Worm (Caenorhabditis elegans) whole organism, L2 larva: ENCODE data around the gene F25H9.2.

ENCODE experiments used
- C34F6.9 ChIP-seq: fragments of 150-350 bp; optimal IDR thresholded peaks from 2 replicates; lab custom pipeline; 2014; ENCODE audit warnings: missing biosample characterization, missing genetic modification characterization
- F13H6.1 ChIP-seq: sonication (generic microtip); optimal IDR thresholded peaks from 2 replicates; lab custom pipeline; 2016; ENCODE audit warnings: missing genetic modification characterization, missing compliant biosample characterization
- Y55F3AM.14 ChIP-seq: fragments of 200-800 bp; sonication (Bioruptor generic); optimal IDR thresholded peaks from 2 replicates; lab custom pipeline; 2018; ENCODE audit warnings: mild to moderate bottlenecking, missing genetic modification characterization, missing compliant biosample characterization
- alr-1 ChIP-seq: fragments of 150-350 bp; optimal IDR thresholded peaks from 2 replicates; lab custom pipeline; 2014; ENCODE audit warnings: missing biosample characterization, missing genetic modification characterization
- aly-2 ChIP-seq: fragments of 150-350 bp; optimal IDR thresholded peaks from 2 replicates; lab custom pipeline; 2014; ENCODE audit warnings: missing biosample characterization, missing genetic modification characterization
- ama-1 ChIP-seq: fragments of 150-350 bp; optimal IDR thresholded peaks from 2 replicates; lab custom pipeline; 2018; ENCODE audit warnings: inconsistent platforms
- blmp-1 ChIP-seq: sonication (generic microtip); optimal IDR thresholded peaks from 2 replicates; lab custom pipeline; 2017; ENCODE audit warnings: missing genetic modification characterization, mild to moderate bottlenecking, missing compliant biosample characterization, antibody characterized with exemption, moderate library complexity; ENCODE audit not compliant: insufficient read depth
- ceh-16 ChIP-seq: fragments of 150-350 bp; optimal IDR thresholded peaks from 2 replicates; lab custom pipeline; 2014; ENCODE audit warnings: missing biosample characterization, missing genetic modification characterization
- ceh-82 ChIP-seq: fragments of 150-350 bp; optimal IDR thresholded peaks from 2 replicates; lab custom pipeline; 2014; ENCODE audit warnings: missing biosample characterization, missing genetic modification characterization
- crh-2 ChIP-seq: sonication (generic microtip); optimal IDR thresholded peaks from 2 replicates; lab custom pipeline; 2017; ENCODE audit warnings: missing biosample characterization, missing genetic modification characterization
- egl-27 ChIP-seq: sonication (generic microtip); optimal IDR thresholded peaks from 3 replicates; lab custom pipeline; 2017; ENCODE audit warnings: missing biosample characterization, missing genetic modification reagents, missing genetic modification characterization
- elt-1 ChIP-seq: fragments of 150-350 bp; optimal IDR thresholded peaks from 2 replicates; lab custom pipeline; 2014; ENCODE audit warnings: missing biosample characterization, missing genetic modification characterization
- elt-3 ChIP-seq: sonication (generic microtip); optimal IDR thresholded peaks from 2 replicates; lab custom pipeline; 2017; ENCODE audit warnings: missing biosample characterization, missing genetic modification characterization
- fos-1 ChIP-seq: fragments of 150-350 bp; optimal IDR thresholded peaks from 2 replicates; lab custom pipeline; 2014; ENCODE audit warnings: missing biosample characterization, missing genetic modification characterization
- gmeb-1 ChIP-seq: fragments of 150-350 bp; optimal IDR thresholded peaks from 2 replicates; lab custom pipeline; 2014; ENCODE audit warnings: missing biosample characterization, missing genetic modification characterization
- lin-11 ChIP-seq: fragments of 150-350 bp; sonication (generic microtip); optimal IDR thresholded peaks from 2 replicates; lab custom pipeline; 2014; ENCODE audit warnings: missing biosample characterization, missing genetic modification characterization, inconsistent platforms, mixed read lengths
- lin-13 ChIP-seq: fragments of 150-350 bp; optimal IDR thresholded peaks from 2 replicates; lab custom pipeline; 2014; ENCODE audit warnings: missing biosample characterization, missing genetic modification reagents, missing genetic modification characterization
- lsy-2 ChIP-seq, 2 experiments: fragments of 150-350 bp in 1 of 2; sonication (generic microtip) in 1 of 2; optimal IDR thresholded peaks; 2 replicates each; lab custom pipeline; 2014 to 2017; ENCODE audit warnings: missing biosample characterization in 2 of 2, missing genetic modification characterization in 2 of 2
- mab-5 ChIP-seq: fragments of 150-350 bp; optimal IDR thresholded peaks from 2 replicates; lab custom pipeline; 2014; ENCODE audit warnings: missing biosample characterization, missing genetic modification characterization
- mbf-1 ChIP-seq: sonication (generic microtip); optimal IDR thresholded peaks from 2 replicates; lab custom pipeline; 2017; ENCODE audit warnings: missing biosample characterization, missing genetic modification characterization
- mdl-1 ChIP-seq, 2 experiments: fragments of 150-350 bp in 1 of 2; sonication (generic microtip) in 1 of 2; optimal IDR thresholded peaks; 2 replicates each; lab custom pipeline; 2017; ENCODE audit warnings: missing biosample characterization in 2 of 2, missing genetic modification characterization in 2 of 2
- nhr-10 ChIP-seq: sonication (generic microtip); optimal IDR thresholded peaks from 2 replicates; lab custom pipeline; 2017; ENCODE audit warnings: missing biosample characterization, missing genetic modification characterization
- nhr-129 ChIP-seq: fragments of 150-350 bp; optimal IDR thresholded peaks from 2 replicates; lab custom pipeline; 2014; ENCODE audit warnings: missing biosample characterization, missing genetic modification characterization
- nhr-21 ChIP-seq: fragments of 150-350 bp; optimal IDR thresholded peaks from 2 replicates; lab custom pipeline; 2014; ENCODE audit warnings: missing biosample characterization, missing genetic modification characterization
- nhr-23 ChIP-seq: fragments of 150-350 bp; optimal IDR thresholded peaks from 2 replicates; lab custom pipeline; 2014; ENCODE audit warnings: missing biosample characterization, missing genetic modification reagents, missing genetic modification characterization
- nhr-237 ChIP-seq: fragments of 150-350 bp; optimal IDR thresholded peaks from 2 replicates; lab custom pipeline; 2014; ENCODE audit warnings: missing biosample characterization, missing genetic modification characterization
- nhr-25 ChIP-seq: fragments of 150-350 bp; sonication (generic microtip); optimal IDR thresholded peaks from 3 replicates; lab custom pipeline; 2014; ENCODE audit warnings: missing biosample characterization, missing genetic modification characterization
- nhr-6 ChIP-seq: fragments of 150-350 bp; optimal IDR thresholded peaks from 2 replicates; lab custom pipeline; 2014; ENCODE audit warnings: missing biosample characterization, missing genetic modification characterization
- nhr-77 ChIP-seq: fragments of 150-350 bp; optimal IDR thresholded peaks from 2 replicates; lab custom pipeline; 2014; ENCODE audit warnings: missing biosample characterization, missing genetic modification characterization
- peb-1 ChIP-seq: fragments of 150-350 bp; optimal IDR thresholded peaks from 2 replicates; lab custom pipeline; 2014; ENCODE audit warnings: missing biosample characterization, missing genetic modification characterization
- sem-4 ChIP-seq: fragments of 150-350 bp; optimal IDR thresholded peaks from 2 replicates; lab custom pipeline; 2014; ENCODE audit warnings: missing biosample characterization, missing genetic modification reagents, missing genetic modification characterization
- skn-1 ChIP-seq: sonication (generic microtip); optimal IDR thresholded peaks from 2 replicates; lab custom pipeline; 2017; ENCODE audit warnings: missing biosample characterization, missing genetic modification characterization
- sma-3 ChIP-seq: sonication (generic microtip); optimal IDR thresholded peaks from 2 replicates; lab custom pipeline; 2016; ENCODE audit warnings: missing genetic modification reagents, missing genetic modification characterization, missing compliant biosample characterization
- sma-9 ChIP-seq, 2 experiments: fragments of 150-350 bp in 1 of 2; sonication (generic microtip) in 1 of 2; optimal IDR thresholded peaks; 2 replicates each; lab custom pipeline; 2014 to 2016; ENCODE audit warnings: missing genetic modification characterization in 2 of 2, mild to moderate bottlenecking in 1 of 2, missing biosample characterization in 1 of 2, missing compliant biosample characterization in 1 of 2, missing genetic modification reagents in 1 of 2, moderate library complexity in 1 of 2
- snpc-4 ChIP-seq: fragments of 150-350 bp; optimal IDR thresholded peaks from 2 replicates; lab custom pipeline; 2014; ENCODE audit warnings: missing biosample characterization, missing genetic modification characterization
- unc-55 ChIP-seq: fragments of 150-350 bp; sonication (generic microtip); optimal IDR thresholded peaks from 3 replicates; lab custom pipeline; 2014; ENCODE audit warnings: missing biosample characterization, missing genetic modification reagents, missing genetic modification characterization
- unc-62 ChIP-seq: fragments of 150-350 bp; optimal IDR thresholded peaks from 2 replicates; lab custom pipeline; 2014; ENCODE audit warnings: missing biosample characterization, missing genetic modification reagents, missing genetic modification characterization
- zag-1 ChIP-seq: fragments of 150-350 bp; optimal IDR thresholded peaks from 2 replicates; lab custom pipeline; 2014; ENCODE audit warnings: missing biosample characterization, missing genetic modification characterization
- ztf-1 ChIP-seq: fragments of 200-800 bp; sonication (Bioruptor generic); conservative IDR thresholded peaks from 2 replicates; pipeline ENCODE4 v1.3.6; 2022; ENCODE audit warnings: missing genetic modification characterization, missing compliant biosample characterization
- ztf-11 ChIP-seq: sonication (generic microtip); optimal IDR thresholded peaks from 2 replicates; lab custom pipeline; 2017; ENCODE audit warnings: missing biosample characterization, missing genetic modification characterization
- ztf-4 ChIP-seq: fragments of 150-350 bp; optimal IDR thresholded peaks from 2 replicates; lab custom pipeline; 2014; ENCODE audit warnings: missing biosample characterization, missing genetic modification characterization

Gene F25H9.2

ce11 chrV:13484339-13484738 lies 26.5 kb downstream of the F25H9.2 start, which contains the start of gene T10G3.4:
T10G3.4 (minus strand) TSS chrV:13484439.
- no peak for TF ChIP-seq nhr-129
- no peak for TF ChIP-seq nhr-237 (tag; lab: Kevin White, UChicago)

ce11 chrV:13485732-13486131 lies 27.8 kb downstream of the F25H9.2 start:
- TF ChIP-seq skn-1: no peak
- no peak for TF ChIP-seq mdl-1 (tag; optimal IDR thresholded peaks at IDR 0.05; lab: Kevin White, UChicago)
- no peak for TF ChIP-seq nhr-6
- no peak for TF ChIP-seq ztf-11 (tag; lab: Kevin White, UChicago)
- TF ChIP-seq nhr-237 (tag; lab: Kevin White, UChicago): no peak
- no peak for TF ChIP-seq nhr-77 (tag; lab: Kevin White, UChicago)
- no peak for TF ChIP-seq C34F6.9 (tag; lab: Kevin White, UChicago)
- TF ChIP-seq aly-2: no peak
- TF ChIP-seq gmeb-1 (tag; lab: Kevin White, UChicago): no peak

- TF ChIP-seq gmeb-1 (tag; lab: Kevin White, UChicago) (no peak), elt-3 (no peak), F13H6.1 (tag; lab: Kevin White, UChicago) (no peak), ceh-82 (tag; lab: Kevin White, UChicago) (no peak), blmp-1 (tag; lab: Kevin White, UChicago) (peak; percentile 20), ztf-11 (tag; lab: Kevin White, UChicago) (no peak), unc-62 (GFP tag; lab: Kevin White, UChicago) (no peak), lsy-2 (tag; optimal IDR thresholded peaks at IDR 0.05; lab: Kevin White, UChicago) (no peak), snpc-4 (tag; lab: Kevin White, UChicago) (no peak), sma-9 (GFP tag; optimal IDR thresholded peaks at IDR 0.05; lab: Kevin White, UChicago) (peak; percentile 46), sma-9 (tag; optimal IDR thresholded peaks at IDR 0.05; lab: Kevin White, UChicago) (no peak), unc-55 (GFP tag; lab: Kevin White, UChicago) (no peak), nhr-237 (tag; lab: Kevin White, UChicago) (no peak), Y55F3AM.14 (no peak), crh-2 (no peak), nhr-23 (tag; lab: Kevin White, UChicago) (no peak), egl-27 (tag; lab: Kevin White, UChicago) (no peak), zag-1 (no peak), nhr-21 (tag; lab: Kevin White, UChicago) (no peak), ama-1 (lab: Kevin White, UChicago) (no peak), mbf-1 (tag; lab: Kevin White, UChicago) (no peak), alr-1 (tag; lab: Kevin White, UChicago) (no peak), nhr-25 (peak; percentile 44), nhr-6 (no peak)
- TF ChIP-seq, all 48 proteins: peak for 3
Measured at ce11 chrV:13488297-13488803, 30.5 kb downstream of the F25H9.2 start.

ce11 chrV:13489830-13490229 lies 31.9 kb downstream of the F25H9.2 start, which contains the start of gene T10G3.3:
T10G3.3 (minus strand) TSS chrV:13490199.
- TF ChIP-seq egl-27 (tag; lab: Kevin White, UChicago) (peak; percentile 13), ceh-16 (tag; lab: Kevin White, UChicago) (peak; percentile 57), elt-1 (tag; lab: Kevin White, UChicago) (peak; percentile 43), blmp-1 (tag; lab: Kevin White, UChicago) (peak; percentile 70), nhr-25 (peak; percentile 61), sma-9 (GFP tag; optimal IDR thresholded peaks at IDR 0.05; lab: Kevin White, UChicago) (peak; percentile 55), sma-9 (tag; optimal IDR thresholded peaks at IDR 0.05; lab: Kevin White, UChicago) (no peak), peb-1 (tag; lab: Kevin White, UChicago) (no peak), mab-5 (no peak), nhr-21 (tag; lab: Kevin White, UChicago) (peak; percentile 4), fos-1 (peak; percentile 51), alr-1 (tag; lab: Kevin White, UChicago) (no peak)

DNA sequence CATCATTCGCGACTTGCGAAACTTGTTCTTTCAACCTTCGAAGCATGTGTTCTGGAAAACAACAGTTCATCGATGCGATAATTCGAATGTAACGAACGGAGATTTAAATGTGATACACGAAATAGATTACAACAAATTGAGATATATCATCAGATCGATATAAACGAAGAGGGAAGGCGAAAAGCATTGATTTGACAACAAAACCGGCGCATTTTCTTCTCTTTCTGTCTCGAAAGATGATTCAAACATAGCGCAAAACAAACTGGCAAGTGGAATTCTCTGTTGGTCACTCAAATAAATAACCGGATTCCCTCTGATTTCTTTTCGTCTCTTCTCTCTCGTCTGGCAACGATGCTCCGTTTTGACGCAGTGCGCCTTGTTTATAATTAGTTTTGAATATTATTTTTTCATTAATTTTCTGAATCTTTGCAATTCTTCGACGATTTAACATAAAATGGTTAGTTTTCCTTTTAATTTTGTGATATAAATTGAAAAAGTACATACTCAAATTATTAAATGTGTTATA lies 39.5 kb downstream of the F25H9.2 start, which contains the start of the genes eea-1 and gut-2:
Gene eea-1 (minus strand): TSS at position 51 of the 526 bp plus-strand sequence.
Gene gut-2 (plus strand): TSS at position 369 of the 526 bp plus-strand sequence.
- TF ChIP-seq nhr-10 (tag; lab: Kevin White, UChicago) (no peak), lsy-2 (tag; optimal IDR thresholded peaks at IDR 0.05; lab: Kevin White, UChicago) (peak; percentile 29 to 76), snpc-4 (tag; lab: Kevin White, UChicago) (peak; percentile 54), blmp-1 (tag; lab: Kevin White, UChicago) (no peak), elt-1 (tag; lab: Kevin White, UChicago) (no peak), egl-27 (tag; lab: Kevin White, UChicago) (peak; percentile 20), alr-1 (tag; lab: Kevin White, UChicago) (no peak), gmeb-1 (tag; lab: Kevin White, UChicago) (peak; percentile 42), lin-11 (tag; lab: Kevin White, UChicago) (peak; percentile 15), mdl-1 (tag; optimal IDR thresholded peaks at IDR 0.05; lab: Kevin White, UChicago) (no peak), nhr-23 (tag; lab: Kevin White, UChicago) (no peak), ztf-4 (tag; lab: Kevin White, UChicago) (peak; percentile 21), nhr-25 (peak; percentile 77), ztf-1 (GFP tag; lab: Robert Waterston, UW) (no peak), elt-3 (no peak), sma-3 (GFP tag; lab: Kevin White, UChicago) (peak; percentile 67), unc-55 (GFP tag; lab: Kevin White, UChicago) (peak; percentile 72), nhr-237 (tag; lab: Kevin White, UChicago) (no peak), nhr-6 (no peak), sem-4 (tag; lab: Kevin White, UChicago) (no peak), lin-13 (GFP tag; lab: Kevin White, UChicago) (peak; percentile 51), ceh-82 (tag; lab: Kevin White, UChicago) (no peak), aly-2 (no peak), mab-5 (peak; percentile 58)
